Fruit fly (Drosophila melanogaster) whole organism, embryonic: ENCODE data around the gene CG9795.
A peak's percentile ranks its signal among the peaks of the same experiment; 100 is the strongest.

Experiments used
- Atf6 ChIP-seq: fragments of 200-800 bp; sonication (Bioruptor generic); IDR thresholded peaks from 2 replicates; pipeline ENCODE4 v1.3.6; 2022; ENCODE audit warnings: missing biosample characterization, missing genetic modification characterization
- B-H2 ChIP-seq: fragments of 200-800 bp; sonication (Bioruptor generic); optimal IDR thresholded peaks from 2 replicates; lab custom pipeline; 2018; ENCODE audit warnings: missing biosample characterization, mild to moderate bottlenecking, missing genetic modification characterization
- BtbVII ChIP-seq: fragments of 200-800 bp; sonication (Bioruptor generic); optimal IDR thresholded peaks from 3 replicates; lab custom pipeline; 2017; ENCODE audit warnings: missing biosample characterization, mild to moderate bottlenecking, missing genetic modification characterization
- CG10431 ChIP-seq: fragments of 200-800 bp; sonication (Bioruptor generic); optimal IDR thresholded peaks from 3 replicates; lab custom pipeline; 2018; ENCODE audit warnings: missing biosample characterization, mild to moderate bottlenecking, missing genetic modification characterization
- CG10959 ChIP-seq: fragments of 200-800 bp; sonication (Bioruptor generic); IDR thresholded peaks from 2 replicates; pipeline ENCODE4 v1.3.6; 2022; ENCODE audit warnings: missing biosample characterization, missing genetic modification characterization
- CG11456 ChIP-seq: fragments of 200-800 bp; sonication (Bioruptor generic); IDR thresholded peaks from 3 replicates; pipeline ENCODE4 v1.3.6; 2022; ENCODE audit warnings: missing biosample characterization, missing genetic modification characterization
- CG11504 ChIP-seq: fragments of 200-800 bp; sonication (Bioruptor generic); optimal IDR thresholded peaks from 3 replicates; lab custom pipeline; 2019; ENCODE audit warnings: missing biosample characterization, mild to moderate bottlenecking, missing genetic modification characterization, moderate library complexity
- CG11696 ChIP-seq: fragments of 200-800 bp; sonication (Bioruptor generic); IDR thresholded peaks from 2 replicates; pipeline ENCODE4 v1.3.6; 2022; ENCODE audit warnings: missing biosample characterization, missing genetic modification characterization
- CG12071 ChIP-seq: fragments of 200-800 bp; sonication (Bioruptor generic); optimal IDR thresholded peaks from 3 replicates; lab custom pipeline; 2018; ENCODE audit warnings: missing biosample characterization, mild to moderate bottlenecking, missing genetic modification characterization
- CG12219 ChIP-seq: fragments of 200-800 bp; sonication (Bioruptor generic); optimal IDR thresholded peaks from 3 replicates; lab custom pipeline; 2018; ENCODE audit warnings: missing biosample characterization, mild to moderate bottlenecking, missing genetic modification characterization
- CG13296 ChIP-seq: fragments of 200-800 bp; sonication (Bioruptor generic); optimal IDR thresholded peaks from 3 replicates; lab custom pipeline; 2018; ENCODE audit warnings: missing biosample characterization, mild to moderate bottlenecking, missing genetic modification characterization
- CG14050 ChIP-seq: fragments of 200-800 bp; sonication (Bioruptor generic); IDR thresholded peaks from 3 replicates; pipeline ENCODE4 v1.3.6; 2022; ENCODE audit warnings: missing biosample characterization, missing genetic modification characterization
- CG15011 ChIP-seq: fragments of 200-800 bp; sonication (Bioruptor generic); optimal IDR thresholded peaks from 3 replicates; lab custom pipeline; 2018; ENCODE audit warnings: missing biosample characterization, mild to moderate bottlenecking, missing genetic modification characterization
- CG18599 ChIP-seq: fragments of 200-800 bp; sonication (Bioruptor generic); optimal IDR thresholded peaks from 3 replicates; lab custom pipeline; 2017; ENCODE audit warnings: missing biosample characterization, missing genetic modification characterization, mild to moderate bottlenecking, moderate library complexity, missing genetic modification reagents
- CG30403 ChIP-seq: fragments of 200-800 bp; sonication (Bioruptor generic); optimal IDR thresholded peaks from 3 replicates; lab custom pipeline; 2016; ENCODE audit warnings: missing biosample characterization, missing genetic modification characterization
- CG31365 ChIP-seq: fragments of 200-800 bp; sonication (Bioruptor generic); optimal IDR thresholded peaks from 2 replicates; lab custom pipeline; 2018; ENCODE audit warnings: missing biosample characterization, mild to moderate bottlenecking, missing genetic modification characterization
- CG33557 ChIP-seq: fragments of 200-800 bp; sonication (Bioruptor generic); optimal IDR thresholded peaks from 2 replicates; lab custom pipeline; 2019; ENCODE audit warnings: missing biosample characterization, mild to moderate bottlenecking, missing genetic modification characterization, moderate library complexity
- CG34224 ChIP-seq: fragments of 200-800 bp; sonication (Bioruptor generic); IDR thresholded peaks from 3 replicates; pipeline ENCODE4 v1.3.6; 2022; ENCODE audit warnings: missing biosample characterization, missing genetic modification characterization; ENCODE audit not compliant: partially characterized antibody
- CG34376 ChIP-seq: fragments of 200-800 bp; sonication (Bioruptor generic); optimal IDR thresholded peaks from 2 replicates; lab custom pipeline; 2018; ENCODE audit warnings: missing biosample characterization, mild to moderate bottlenecking, missing genetic modification characterization
- CG4282 ChIP-seq: fragments of 200-800 bp; sonication (Bioruptor generic); optimal IDR thresholded peaks from 2 replicates; lab custom pipeline; 2016; ENCODE audit warnings: missing biosample characterization, missing genetic modification characterization
- CG6175 ChIP-seq: fragments of 200-800 bp; sonication (Bioruptor generic); IDR thresholded peaks from 3 replicates; pipeline ENCODE4 v1.3.6; 2022; ENCODE audit warnings: missing biosample characterization, missing genetic modification characterization
- CG7745 ChIP-seq: fragments of 200-800 bp; sonication (Bioruptor generic); optimal IDR thresholded peaks from 2 replicates; lab custom pipeline; 2018; ENCODE audit warnings: missing biosample characterization, mild to moderate bottlenecking, missing genetic modification characterization, moderate library complexity
- CG8765 ChIP-seq: fragments of 200-800 bp; sonication (Bioruptor generic); IDR thresholded peaks from 2 replicates; pipeline ENCODE4 v1.3.6; 2022; ENCODE audit warnings: missing biosample characterization, missing genetic modification characterization
- CG9932 ChIP-seq: fragments of 200-800 bp; sonication (Bioruptor generic); IDR thresholded peaks from 2 replicates; pipeline ENCODE4 v1.3.6; 2022; ENCODE audit warnings: missing biosample characterization, missing genetic modification characterization
- D19A ChIP-seq: fragments of 200-800 bp; optimal IDR thresholded peaks from 3 replicates; lab custom pipeline; 2019; ENCODE audit warnings: missing biosample characterization, mild to moderate bottlenecking, missing genetic modification characterization, moderate library complexity
- D19B ChIP-seq: fragments of 200-800 bp; sonication (Bioruptor generic); optimal IDR thresholded peaks from 2 replicates; lab custom pipeline; 2017; ENCODE audit warnings: missing biosample characterization, mild to moderate bottlenecking, missing genetic modification characterization
- Dad ChIP-seq: fragments of 200-800 bp; sonication (Bioruptor generic); optimal IDR thresholded peaks from 3 replicates; lab custom pipeline; 2016; ENCODE audit warnings: missing biosample characterization, missing genetic modification characterization
- ERR ChIP-seq: fragments of 200-800 bp; sonication (Bioruptor generic); optimal IDR thresholded peaks from 2 replicates; lab custom pipeline; 2016; ENCODE audit warnings: missing biosample characterization, missing genetic modification characterization
- Fer1 ChIP-seq: fragments of 200-800 bp; sonication (Bioruptor generic); optimal IDR thresholded peaks from 2 replicates; lab custom pipeline; 2017; ENCODE audit warnings: missing biosample characterization, mild to moderate bottlenecking, missing genetic modification characterization
- HmgD ChIP-seq: fragments of 200-800 bp; sonication (Bioruptor generic); optimal IDR thresholded peaks from 3 replicates; lab custom pipeline; 2016; ENCODE audit warnings: missing biosample characterization, missing genetic modification characterization
- Lhr ChIP-seq: fragments of 200-800 bp; sonication (Bioruptor generic); optimal IDR thresholded peaks from 3 replicates; lab custom pipeline; 2017; ENCODE audit warnings: mild to moderate bottlenecking, missing biosample characterization, missing genetic modification reagents, missing genetic modification characterization
- MTF-1 ChIP-seq: fragments of 200-800 bp; sonication (Bioruptor generic); optimal IDR thresholded peaks from 2 replicates; lab custom pipeline; 2018; ENCODE audit warnings: missing biosample characterization, mild to moderate bottlenecking, missing genetic modification characterization, borderline replicate concordance
- Max ChIP-seq: fragments of 200-800 bp; sonication (Bioruptor generic); optimal IDR thresholded peaks from 2 replicates; lab custom pipeline; 2016; ENCODE audit warnings: missing biosample characterization, mild to moderate bottlenecking, missing genetic modification characterization
- Myb ChIP-seq: fragments of 200-800 bp; sonication (Bioruptor generic); optimal IDR thresholded peaks from 2 replicates; lab custom pipeline; 2016; ENCODE audit warnings: missing biosample characterization, missing genetic modification characterization
- NK7.1 ChIP-seq: fragments of 200-800 bp; sonication (Bioruptor generic); optimal IDR thresholded peaks from 3 replicates; lab custom pipeline; 2016; ENCODE audit warnings: missing biosample characterization, missing genetic modification characterization
- Six4 ChIP-seq: fragments of 200-800 bp; sonication (Bioruptor generic); optimal IDR thresholded peaks from 2 replicates; lab custom pipeline; 2016; ENCODE audit warnings: missing biosample characterization, missing genetic modification characterization
- ap ChIP-seq: fragments of 200-800 bp; sonication (Bioruptor generic); IDR thresholded peaks from 2 replicates; pipeline ENCODE4 v1.3.6; 2022; ENCODE audit warnings: missing biosample characterization, missing genetic modification characterization
- ara ChIP-seq: fragments of 200-800 bp; sonication (Bioruptor generic); IDR thresholded peaks from 2 replicates; pipeline ENCODE4 v1.3.6; 2022; ENCODE audit warnings: missing biosample characterization, missing genetic modification characterization
- ewg ChIP-seq: fragments of 200-800 bp; sonication (Bioruptor generic); optimal IDR thresholded peaks from 3 replicates; lab custom pipeline; 2017; ENCODE audit warnings: mild to moderate bottlenecking, missing biosample characterization, missing genetic modification reagents, missing genetic modification characterization
- exex ChIP-seq: fragments of 200-800 bp; sonication (Bioruptor generic); optimal IDR thresholded peaks from 4 replicates; lab custom pipeline; 2018; ENCODE audit warnings: missing biosample characterization, mild to moderate bottlenecking, missing genetic modification characterization, moderate library complexity
- h ChIP-seq: fragments of >200 bp; optimal IDR thresholded peaks from 2 replicates; lab custom pipeline; 2017
- lmd ChIP-seq: fragments of 200-800 bp; sonication (Bioruptor generic); IDR thresholded peaks from 2 replicates; pipeline ENCODE4 v1.3.6; 2022; ENCODE audit warnings: missing biosample characterization, missing genetic modification characterization
- mam ChIP-seq: fragments of 200-800 bp; sonication (Bioruptor generic); optimal IDR thresholded peaks from 3 replicates; lab custom pipeline; 2016; ENCODE audit warnings: missing biosample characterization, missing genetic modification characterization
- mld ChIP-seq: fragments of 200-800 bp; sonication (Bioruptor generic); IDR thresholded peaks from 3 replicates; pipeline ENCODE4 v1.3.6; 2022; ENCODE audit warnings: missing biosample characterization, missing genetic modification characterization; ENCODE audit not compliant: partially characterized antibody
- nerfin-1 ChIP-seq: fragments of 200-800 bp; sonication (Bioruptor generic); optimal IDR thresholded peaks from 3 replicates; lab custom pipeline; 2019; ENCODE audit warnings: missing biosample characterization, mild to moderate bottlenecking, missing genetic modification characterization, moderate library complexity
- run ChIP-seq: fragments of 200-800 bp; sonication (Bioruptor generic); optimal IDR thresholded peaks from 3 replicates; lab custom pipeline; 2018; ENCODE audit warnings: missing biosample characterization, mild to moderate bottlenecking, missing genetic modification characterization
- sc ChIP-seq, 3 experiments: fragments of >200 bp in 2 of 3; fragments of 200-800 bp in 1 of 3; sonication (Bioruptor generic) in 1 of 3; optimal IDR thresholded peaks; 2 replicates in 2 of 3; 3 replicates in 1 of 3; lab custom pipeline; 2017; ENCODE audit warnings: mild to moderate bottlenecking in 1 of 3, missing biosample characterization in 1 of 3, missing genetic modification characterization in 1 of 3, missing genetic modification reagents in 1 of 3
- schlank ChIP-seq: fragments of 200-800 bp; sonication (Bioruptor generic); optimal IDR thresholded peaks from 2 replicates; lab custom pipeline; 2018; ENCODE audit warnings: missing biosample characterization, mild to moderate bottlenecking, missing genetic modification characterization
- slbo ChIP-seq: fragments of 200-800 bp; sonication (Bioruptor generic); IDR thresholded peaks from 2 replicates; pipeline ENCODE4 v1.3.6; 2022; ENCODE audit warnings: missing biosample characterization, missing genetic modification characterization
- stc ChIP-seq: fragments of 200-800 bp; sonication (Bioruptor generic); IDR thresholded peaks from 2 replicates; pipeline ENCODE4 v1.3.6; 2022; ENCODE audit warnings: missing biosample characterization, missing genetic modification characterization

Gene CG9795

DNA sequence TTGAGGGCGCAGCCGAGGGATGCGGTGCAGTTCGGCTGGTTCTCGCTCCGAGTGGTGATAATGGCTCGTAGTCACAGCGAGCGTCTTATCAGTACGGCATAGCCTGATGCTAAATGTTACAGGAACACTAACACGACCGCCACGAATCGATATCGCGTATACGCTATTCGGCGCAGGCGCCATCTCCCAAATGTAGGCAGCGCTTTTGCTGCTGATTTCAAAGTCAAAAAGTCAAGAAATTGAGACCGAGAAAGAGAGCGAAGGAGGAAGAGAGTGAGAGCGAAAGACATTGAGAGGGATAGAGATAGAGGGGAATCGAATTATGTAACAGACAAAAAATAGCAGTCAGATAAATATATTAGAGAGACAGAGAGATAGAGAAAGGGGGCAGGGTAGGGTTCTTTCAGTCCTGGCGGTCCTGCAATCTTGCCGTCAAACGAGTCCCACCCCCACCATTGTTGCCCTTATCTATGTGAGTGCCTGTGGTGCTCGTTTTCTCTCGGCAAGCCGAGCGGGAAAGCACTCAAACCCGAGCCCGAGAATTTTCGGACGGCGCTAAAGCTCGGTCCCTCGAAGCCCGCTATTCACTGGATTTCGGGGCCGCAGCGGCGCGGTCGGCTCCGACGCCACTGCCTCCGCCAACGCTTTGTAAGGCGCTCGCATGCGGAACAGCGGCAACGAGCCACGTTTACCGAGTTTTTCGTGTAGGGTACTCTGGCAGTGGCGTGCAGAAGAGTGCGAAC is 38.2 kb upstream of the CG9795 start (continued):
- TF ChIP-seq ERR (GFP tag; lab: Kevin White, UChicago) (peak; percentile 25), run (tag; lab: Kevin White, UChicago) (no peak), CG10431 (no peak), CG11696 (GFP tag; lab: Robert Waterston, UW) (no peak), CG30403 (GFP tag; lab: Kevin White, UChicago) (no peak), CG6175 (GFP tag; lab: Robert Waterston, UW) (0 out of 3 replicates have a peak, but pooled peaks have one; percentile 32), Max (GFP tag; lab: Kevin White, UChicago) (no peak), HmgD (GFP tag; lab: Kevin White, UChicago) (no peak), Six4 (GFP tag; lab: Kevin White, UChicago) (no peak), CG13296 (GFP tag; lab: Kevin White, UChicago) (no peak), nerfin-1 (tag; lab: Kevin White, UChicago) (no peak), NK7.1 (GFP tag; lab: Kevin White, UChicago) (no peak), CG7745 (tag; lab: Kevin White, UChicago) (no peak), D19A (tag; lab: Kevin White, UChicago) (no peak), CG9932 (GFP tag; lab: Robert Waterston, UW) (0 out of 2 replicates have a peak, but pooled peaks have one; percentile 17), mam (GFP tag; lab: Kevin White, UChicago) (no peak), CG34376 (GFP tag; lab: Kevin White, UChicago) (peak; percentile 4), MTF-1 (GFP tag; lab: Kevin White, UChicago) (no peak), CG31365 (no peak), CG12219 (GFP tag; lab: Kevin White, UChicago) (no peak), Dad (no peak), CG15011 (GFP tag; lab: Kevin White, UChicago) (no peak), CG18599 (peak; percentile 32), CG11504 (tag; lab: Kevin White, UChicago) (no peak), B-H2 (GFP tag; lab: Kevin White, UChicago) (no peak), mld (no peak), Atf6 (GFP tag; lab: Robert Waterston, UW) (no peak), schlank (no peak), slbo (GFP tag; lab: Robert Waterston, UW) (no peak), Lhr (no peak), CG11456 (GFP tag; lab: Robert Waterston, UW) (0 out of 3 replicates have a peak, but pooled peaks have one; percentile 49), CG33557 (GFP tag; lab: Kevin White, UChicago) (no peak), Fer1 (GFP tag; lab: Kevin White, UChicago) (peak; percentile 10), exex (no peak), D19B (no peak), Myb (GFP tag; lab: Kevin White, UChicago) (no peak), ara (no peak), BtbVII (GFP tag; lab: Kevin White, UChicago) (no peak), ap (GFP tag; lab: Robert Waterston, UW) (no peak), ewg (peak; percentile 46), h (lab: Kevin White, UChicago) (no peak), CG14050 (GFP tag; lab: Robert Waterston, UW) (no peak), sc (optimal IDR thresholded peaks at IDR 0.05; lab: Kevin White, UChicago) (no peak), sc (GFP tag; optimal IDR thresholded peaks at IDR 0.05; lab: Kevin White, UChicago) (no peak), CG10959 (GFP tag; lab: Robert Waterston, UW) (no peak), CG4282 (GFP tag; lab: Kevin White, UChicago) (no peak), lmd (GFP tag; lab: Robert Waterston, UW) (no peak), CG34224 (GFP tag; lab: Robert Waterston, UW) (no peak), CG8765 (GFP tag; lab: Robert Waterston, UW) (no peak), CG12071 (no peak), stc (GFP tag; lab: Robert Waterston, UW) (no peak)
